Worm (Caenorhabditis elegans) whole organism, L4/young adult: Measurements from ENCODE around the gene C16C8.27.

Source experiments
- dao-5 ChIP-seq: sonication (generic microtip); optimal IDR thresholded peaks from 2 replicates; lab custom pipeline; 2016; ENCODE audit warnings: missing genotype, missing genetic modification characterization, moderate library complexity, missing compliant biosample characterization
- him-1 ChIP-seq: sonication (generic microtip); optimal IDR thresholded peaks from 2 replicates; lab custom pipeline; 2016; ENCODE audit warnings: missing genotype, missing genetic modification reagents, missing genetic modification characterization, missing compliant biosample characterization

ce11 chrII:3395484-3395883 is 46.0 kb upstream of the C16C8.27 start, which contains the start of gene nep-20:
- TF ChIP-seq him-1 (tag; lab: Kevin White, UChicago): no peak
- TF ChIP-seq dao-5 (tag; lab: Kevin White, UChicago): no peak
